Worm (Caenorhabditis elegans) whole organism, late embryonic: ENCODE measurements around the gene pqn-82.

Source experiments
- F13H6.1 ChIP-seq: sonication (generic microtip); optimal IDR thresholded peaks from 2 replicates; lab custom pipeline; 2016; ENCODE audit warnings: missing genetic modification characterization, missing compliant biosample characterization
- elt-2 ChIP-seq: sonication (generic microtip); optimal IDR thresholded peaks from 2 replicates; lab custom pipeline; 2016; ENCODE audit warnings: missing genetic modification reagents, missing genetic modification characterization, missing compliant biosample characterization
- nhr-232 ChIP-seq: sonication (generic microtip); optimal IDR thresholded peaks from 2 replicates; lab custom pipeline; 2016; ENCODE audit warnings: missing genetic modification characterization, missing compliant biosample characterization
- pag-3 ChIP-seq: sonication (generic microtip); optimal IDR thresholded peaks from 2 replicates; lab custom pipeline; 2016; ENCODE audit warnings: missing compliant biosample characterization, missing genetic modification characterization, borderline replicate concordance

DNA sequence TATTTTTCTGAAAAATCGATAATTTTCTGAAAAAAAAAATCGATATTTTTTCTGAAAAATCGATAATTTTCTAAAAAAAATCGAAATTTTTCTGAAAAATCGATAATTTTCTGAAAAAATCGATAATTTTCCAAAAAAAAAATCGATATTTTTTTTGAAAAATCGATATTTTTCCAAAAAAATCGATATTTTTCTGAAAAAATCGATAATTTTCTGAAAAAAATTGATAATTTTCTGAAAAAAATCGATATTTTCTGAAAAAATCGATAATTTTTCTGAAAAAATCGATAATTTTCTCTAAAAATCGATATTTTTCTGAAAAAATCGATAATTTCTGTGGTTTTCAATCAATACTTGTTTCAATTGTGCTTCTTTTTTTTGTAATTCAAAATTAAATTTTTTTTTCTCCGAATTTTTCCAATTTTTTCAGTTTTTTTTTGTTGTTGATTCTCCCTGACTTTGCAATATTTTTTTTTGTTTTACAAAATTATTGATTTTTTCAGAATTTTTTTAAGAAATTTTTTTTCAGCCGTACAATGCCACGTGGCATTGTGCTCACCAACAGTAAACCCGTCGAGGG lies 14.8 kb upstream of the pqn-82 start, which contains the start of gene rexd-1:
- TF ChIP-seq nhr-232 (tag; lab: Kevin White, UChicago): no peak
- TF ChIP-seq elt-2: no peak
- TF ChIP-seq F13H6.1 (tag; lab: Kevin White, UChicago): no peak
- no peak for TF ChIP-seq pag-3
